Worm (Caenorhabditis elegans) whole organism, young adult: ENCODE results near the gene K05F1.10.
"Not testable (repeated sequence)": the region's sequence is repeated elsewhere in the genome, so short reads cannot be mapped to it uniquely, and the experiment has no call there.

Source experiments
- B0035.1 ChIP-seq: sonication (generic microtip); optimal IDR thresholded peaks from 2 replicates; lab custom pipeline; 2016; ENCODE audit warnings: missing genetic modification characterization, mild to moderate bottlenecking, missing compliant biosample characterization, missing genotype, missing genetic modification reagents
- B0261.1 ChIP-seq: sonication (generic microtip); optimal IDR thresholded peaks from 2 replicates; lab custom pipeline; 2016; ENCODE audit warnings: mild to moderate bottlenecking, missing genetic modification characterization, moderate library complexity, missing compliant biosample characterization
- B0336.3 ChIP-seq: fragments of 200-800 bp; sonication (Bioruptor generic); IDR thresholded peaks from 2 replicates; pipeline ENCODE4 v1.3.6; 2022; ENCODE audit warnings: missing genetic modification characterization, missing compliant biosample characterization
- F10E7.11 ChIP-seq: sonication (generic microtip); optimal IDR thresholded peaks from 2 replicates; lab custom pipeline; 2017; ENCODE audit warnings: mild to moderate bottlenecking, missing genetic modification characterization, moderate library complexity, missing compliant biosample characterization
- F39B2.1 ChIP-seq: fragments of 200-800 bp; sonication (Bioruptor generic); IDR thresholded peaks from 2 replicates; pipeline ENCODE4 v1.3.6; 2022; ENCODE audit warnings: missing genetic modification reagents, missing genetic modification characterization, missing compliant biosample characterization
- F49E8.2 ChIP-seq: sonication (generic microtip); optimal IDR thresholded peaks from 3 replicates; lab custom pipeline; 2017; ENCODE audit warnings: missing genetic modification characterization, mild to moderate bottlenecking, missing compliant biosample characterization, antibody characterized with exemption, moderate library complexity; ENCODE audit not compliant: insufficient read depth
- F57C9.4 ChIP-seq: sonication (generic microtip); optimal IDR thresholded peaks from 2 replicates; lab custom pipeline; 2017; ENCODE audit warnings: mild to moderate bottlenecking, missing genetic modification characterization, missing compliant biosample characterization
- K11D2.4 ChIP-seq: fragments of 200-800 bp; sonication (Bioruptor generic); IDR thresholded peaks from 2 replicates; pipeline ENCODE4 v1.3.6; 2022; ENCODE audit warnings: missing genetic modification reagents, missing genetic modification characterization, missing compliant biosample characterization
- K12H6.12 ChIP-seq: fragments of 200-800 bp; sonication (Bioruptor generic); optimal IDR thresholded peaks from 2 replicates; lab custom pipeline; 2018; ENCODE audit warnings: mild to moderate bottlenecking, missing genetic modification characterization, missing compliant biosample characterization
- T26A5.8 ChIP-seq: sonication (generic microtip); optimal IDR thresholded peaks from 2 replicates; lab custom pipeline; 2016; ENCODE audit warnings: missing genetic modification characterization, missing compliant biosample characterization
- Y53F4B.3 ChIP-seq: fragments of 200-800 bp; sonication (Bioruptor generic); IDR thresholded peaks from 2 replicates; pipeline ENCODE4 v1.3.6; 2022; ENCODE audit warnings: missing genetic modification reagents, missing genetic modification characterization, missing compliant biosample characterization
- Y67H2A.10 ChIP-seq: fragments of 200-800 bp; sonication (Bioruptor generic); conservative IDR thresholded peaks from 2 replicates; pipeline ENCODE4 v1.3.6; 2022; ENCODE audit warnings: missing genetic modification reagents, missing genetic modification characterization, missing compliant biosample characterization
- ZK185.1 ChIP-seq: sonication (generic microtip); optimal IDR thresholded peaks from 2 replicates; lab custom pipeline; 2016; ENCODE audit warnings: mild to moderate bottlenecking, missing genetic modification characterization, missing compliant biosample characterization; ENCODE audit not compliant: poor library complexity, severe bottlenecking
- akir-1 ChIP-seq: fragments of 200-800 bp; sonication (Bioruptor generic); optimal IDR thresholded peaks from 2 replicates; lab custom pipeline; 2018; ENCODE audit warnings: mild to moderate bottlenecking, missing genetic modification characterization, moderate library complexity, missing compliant biosample characterization
- aptf-3 ChIP-seq: fragments of 200-800 bp; sonication (Bioruptor generic); IDR thresholded peaks from 2 replicates; pipeline ENCODE4 v1.3.6; 2022; ENCODE audit warnings: missing genetic modification characterization, missing compliant biosample characterization
- attf-3 ChIP-seq: fragments of 200-800 bp; sonication (Bioruptor generic); conservative IDR thresholded peaks from 2 replicates; pipeline ENCODE4 v1.3.6; 2022; ENCODE audit warnings: missing genetic modification reagents, missing genetic modification characterization, missing compliant biosample characterization
- bed-1 ChIP-seq: fragments of 200-800 bp; sonication (Bioruptor generic); IDR thresholded peaks from 2 replicates; pipeline ENCODE4 v1.3.6; 2022; ENCODE audit warnings: missing genetic modification reagents, missing genetic modification characterization, missing compliant biosample characterization
- ceh-58 ChIP-seq: fragments of 200-800 bp; sonication (Bioruptor generic); IDR thresholded peaks from 2 replicates; pipeline ENCODE4 v1.3.6; 2022; ENCODE audit warnings: missing genetic modification characterization, missing compliant biosample characterization
- dox-1 ChIP-seq: fragments of 200-800 bp; sonication (Bioruptor generic); IDR thresholded peaks from 2 replicates; pipeline ENCODE4 v1.3.6; 2022; ENCODE audit warnings: missing genetic modification reagents, missing genetic modification characterization, missing compliant biosample characterization
- hmg-20 ChIP-seq: fragments of 200-800 bp; sonication (Bioruptor generic); IDR thresholded peaks from 2 replicates; pipeline ENCODE4 v1.3.6; 2022; ENCODE audit warnings: missing genetic modification reagents, missing genetic modification characterization, missing compliant biosample characterization
- let-526 ChIP-seq: fragments of 200-800 bp; sonication (Bioruptor generic); IDR thresholded peaks from 2 replicates; pipeline ENCODE4 v1.3.6; 2022; ENCODE audit warnings: missing genetic modification reagents, missing genetic modification characterization, missing compliant biosample characterization
- lin-40 ChIP-seq: sonication (generic microtip); optimal IDR thresholded peaks from 2 replicates; lab custom pipeline; 2016; ENCODE audit warnings: missing genetic modification characterization, mild to moderate bottlenecking, missing compliant biosample characterization, missing genotype, missing genetic modification reagents
- lir-1 ChIP-seq: fragments of 200-800 bp; sonication (Bioruptor generic); conservative IDR thresholded peaks from 2 replicates; pipeline ENCODE4 v1.3.6; 2022; ENCODE audit warnings: missing genetic modification reagents, missing genetic modification characterization, missing compliant biosample characterization
- nfya-2 ChIP-seq: fragments of 200-800 bp; sonication (Bioruptor generic); IDR thresholded peaks from 2 replicates; pipeline ENCODE4 v1.3.6; 2022; ENCODE audit warnings: missing genetic modification reagents, missing genetic modification characterization, missing compliant biosample characterization
- nfyb-1 ChIP-seq: fragments of 200-800 bp; sonication (Bioruptor generic); IDR thresholded peaks from 2 replicates; pipeline ENCODE4 v1.3.6; 2022; ENCODE audit warnings: missing genetic modification reagents, missing genetic modification characterization, missing compliant biosample characterization
- nhr-80 ChIP-seq: sonication (generic microtip); optimal IDR thresholded peaks from 2 replicates; lab custom pipeline; 2016; ENCODE audit warnings: missing genetic modification characterization, missing compliant biosample characterization
- snpc-1.1 ChIP-seq: sonication (generic microtip); optimal IDR thresholded peaks from 2 replicates; lab custom pipeline; 2017; ENCODE audit warnings: missing genetic modification characterization, mild to moderate bottlenecking, missing compliant biosample characterization, antibody characterized with exemption, moderate library complexity, missing genotype, missing genetic modification reagents; ENCODE audit not compliant: insufficient read depth
- snpc-1.3 ChIP-seq: sonication (generic microtip); optimal IDR thresholded peaks from 2 replicates; lab custom pipeline; 2017; ENCODE audit warnings: missing genetic modification characterization, mild to moderate bottlenecking, missing compliant biosample characterization, antibody characterized with exemption, moderate library complexity, missing genotype, missing genetic modification reagents; ENCODE audit not compliant: insufficient read depth
- xnd-1 ChIP-seq: sonication (generic microtip); optimal IDR thresholded peaks from 2 replicates; lab custom pipeline; 2016; ENCODE audit warnings: missing genotype, missing genetic modification reagents, missing genetic modification characterization, missing compliant biosample characterization
- zim-3 ChIP-seq: sonication (generic microtip); optimal IDR thresholded peaks from 2 replicates; lab custom pipeline; 2017; ENCODE audit warnings: mild to moderate bottlenecking, missing genetic modification characterization, moderate library complexity, missing compliant biosample characterization
- ztf-26 ChIP-seq: sonication (generic microtip); optimal IDR thresholded peaks from 2 replicates; lab custom pipeline; 2017; ENCODE audit warnings: missing genetic modification characterization, missing compliant biosample characterization
- ztf-6 ChIP-seq: fragments of 200-800 bp; sonication (Bioruptor generic); IDR thresholded peaks from 2 replicates; pipeline ENCODE4 v1.3.6; 2022; ENCODE audit warnings: missing genetic modification reagents, missing genetic modification characterization, missing compliant biosample characterization

Gene K05F1.10

ce11 chrII:5816346-5816745 lies 11.1 kb upstream of the K05F1.10 start, which contains the start of gene ZK1248.20:
ZK1248.20 (plus strand) TSS chrII:5816646.
- TF ChIP-seq ztf-6 (GFP tag; lab: Robert Waterston, UW) (no peak), F57C9.4 (tag; lab: Kevin White, UChicago) (no peak), Y53F4B.3 (no peak), K11D2.4 (GFP tag; lab: Robert Waterston, UW) (no peak), hmg-20 (GFP tag; lab: Robert Waterston, UW) (no peak), Y67H2A.10 (GFP tag; lab: Robert Waterston, UW) (no peak), snpc-1.3 (no peak), B0336.3 (GFP tag; lab: Robert Waterston, UW) (no peak), lin-40 (tag; lab: Kevin White, UChicago) (no peak), zim-3 (tag; lab: Kevin White, UChicago) (no peak), ceh-58 (GFP tag; lab: Robert Waterston, UW) (no peak), ZK185.1 (tag; lab: Kevin White, UChicago) (no peak), F49E8.2 (tag; lab: Kevin White, UChicago) (no peak), ztf-26 (tag; lab: Kevin White, UChicago) (no peak), F39B2.1 (GFP tag; lab: Robert Waterston, UW) (no peak)
- TF ChIP-seq, all 124 proteins: peak for 0

DNA sequence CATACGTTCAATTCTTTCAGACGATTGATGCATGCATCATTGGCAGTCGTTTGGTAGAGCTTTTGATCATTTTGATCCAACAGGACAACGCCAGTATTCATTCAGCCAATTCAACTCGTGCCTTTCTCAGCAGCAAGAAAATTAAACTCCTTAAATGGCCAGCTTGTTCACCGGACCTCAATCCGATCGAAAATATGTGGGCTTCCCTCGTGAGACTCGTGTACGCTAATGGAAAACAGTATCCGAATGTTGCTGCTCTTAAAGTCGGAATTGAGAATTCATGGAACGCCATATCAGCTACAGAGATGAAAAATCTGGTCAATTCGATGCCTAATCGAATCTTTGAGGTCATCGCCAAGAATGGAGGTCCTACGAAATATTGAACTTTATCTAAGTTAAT lies 10.1 kb upstream of the K05F1.10 start, which contains the start of gene wago-5:
wago-5 (minus strand) TSS at position 101 of the 400 bp plus-strand sequence.
- TF ChIP-seq let-526 (GFP tag; lab: Robert Waterston, UW); xnd-1 (tag; lab: Kevin White, UChicago); K12H6.12: not testable (repeated sequence)

DNA sequence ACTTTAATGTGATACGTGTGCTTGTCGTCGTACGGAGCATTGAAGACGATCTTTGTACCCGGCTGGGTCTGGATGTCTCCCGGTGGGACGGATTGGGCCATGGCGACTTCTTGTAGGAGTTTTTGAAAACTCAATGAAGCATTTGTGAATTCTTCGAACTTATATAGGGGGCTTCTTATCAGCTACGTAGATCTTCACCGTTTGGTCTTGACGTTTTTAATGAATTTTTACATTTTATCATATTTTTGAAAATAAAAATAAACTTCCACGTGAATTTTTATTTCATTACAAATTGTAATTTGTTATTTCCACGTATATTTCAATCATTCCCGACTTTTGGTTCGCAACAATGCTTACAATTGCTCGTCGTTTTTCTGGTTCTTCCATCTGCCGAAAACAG lies 5.0 kb upstream of the K05F1.10 start, which contains the start of the genes msp-64 and ZK1248.5:
msp-64 (minus strand) TSS at position 101 of the 400 bp plus-strand sequence.
ZK1248.5 (plus strand) TSS at position 285 of the 400 bp plus-strand sequence.
- no peak for TF ChIP-seq B0261.1 (tag; lab: Kevin White, UChicago)
- TF ChIP-seq T26A5.8 (tag; lab: Kevin White, UChicago) = no peak
- no peak for TF ChIP-seq snpc-1.1 (tag; lab: Kevin White, UChicago)
- no peak for TF ChIP-seq akir-1 (GFP tag; lab: Kevin White, UChicago)
- no peak for TF ChIP-seq attf-3
- TF ChIP-seq lir-1 = no peak
- TF ChIP-seq bed-1 = no peak
- no peak for TF ChIP-seq F10E7.11 (tag; lab: Kevin White, UChicago)
- no peak for TF ChIP-seq nfya-2 (GFP tag; lab: Robert Waterston, UW)
- TF ChIP-seq aptf-3 (GFP tag; lab: Robert Waterston, UW) = no peak

DNA sequence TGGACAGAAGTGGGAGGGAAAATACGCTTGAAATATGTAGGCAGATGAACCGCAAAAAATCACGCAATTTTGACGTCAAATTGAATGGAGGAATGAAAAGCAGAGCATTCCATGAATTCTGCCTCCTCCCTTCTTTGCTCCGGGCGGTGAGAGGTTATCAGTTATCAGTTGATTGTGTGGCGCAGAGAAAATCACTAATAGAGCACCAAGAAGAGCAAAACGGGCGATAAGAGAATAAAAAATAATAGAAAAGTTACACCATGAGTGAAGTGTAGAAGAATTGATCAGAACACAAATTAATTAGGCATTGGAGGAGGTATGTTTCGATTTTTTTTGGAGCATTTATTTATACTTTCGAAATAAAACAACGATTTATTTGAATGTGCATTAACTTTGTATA lies 1.3 kb upstream of the K05F1.10 start:
- TF ChIP-seq lir-1 = no peak
- peak; percentile 33; the same call in 1 of the 2 replicates for TF ChIP-seq dox-1 (GFP tag; lab: Robert Waterston, UW)
- TF ChIP-seq nhr-80 (tag; lab: Kevin White, UChicago) = peak; percentile 92
- no peak for TF ChIP-seq akir-1 (GFP tag; lab: Kevin White, UChicago)
- 0 out of 2 replicates have a peak, but pooled peaks have one; percentile 13 for TF ChIP-seq nfyb-1
- TF ChIP-seq B0035.1 (tag; lab: Kevin White, UChicago) = no peak
